Fruit fly (Drosophila melanogaster) whole organism, embryonic: ENCODE results near the gene CG46313.

Experiments
- ATbp ChIP-seq: fragments of 200-800 bp; sonication (Bioruptor generic); optimal IDR thresholded peaks from 2 replicates; lab custom pipeline; 2017; ENCODE audit warnings: missing biosample characterization, mild to moderate bottlenecking, missing genetic modification characterization, missing genetic modification reagents
- Awh ChIP-seq: fragments of 200-800 bp; sonication (Bioruptor generic); IDR thresholded peaks from 2 replicates; pipeline ENCODE4, ENCODE4 v1.3.6; 2022; ENCODE audit warnings: missing biosample characterization, missing genetic modification characterization
- BEAF-32 ChIP-seq: fragments of 200-800 bp; sonication (Bioruptor generic); optimal IDR thresholded peaks from 3 replicates; lab custom pipeline; 2017; ENCODE audit warnings: missing biosample characterization, missing genetic modification characterization, mild to moderate bottlenecking, moderate library complexity, missing genetic modification reagents
- CG10209 ChIP-seq: fragments of 200-800 bp; sonication (Bioruptor generic); optimal IDR thresholded peaks from 3 replicates; lab custom pipeline; 2017; ENCODE audit warnings: missing biosample characterization, mild to moderate bottlenecking, missing genetic modification characterization, missing genetic modification reagents
- CG11560 ChIP-seq: fragments of 200-800 bp; sonication (Bioruptor generic); IDR thresholded peaks from 3 replicates; pipeline ENCODE4 v1.3.6; 2022; ENCODE audit warnings: missing biosample characterization, missing genetic modification characterization
- CG12391 ChIP-seq: fragments of 200-800 bp; sonication (Bioruptor generic); optimal IDR thresholded peaks from 3 replicates; lab custom pipeline; 2018; ENCODE audit warnings: missing biosample characterization, mild to moderate bottlenecking, missing genetic modification characterization, moderate library complexity
- CG12744 ChIP-seq: fragments of 200-800 bp; sonication (Bioruptor generic); optimal IDR thresholded peaks from 2 replicates; lab custom pipeline; 2016; ENCODE audit warnings: missing biosample characterization, missing genetic modification characterization
- CG13894 ChIP-seq: fragments of 200-800 bp; sonication (Bioruptor generic); optimal IDR thresholded peaks from 3 replicates; lab custom pipeline; 2018; ENCODE audit warnings: missing biosample characterization, mild to moderate bottlenecking, missing genetic modification characterization, moderate library complexity
- CG14014 ChIP-seq: fragments of 200-800 bp; sonication (Bioruptor generic); IDR thresholded peaks from 2 replicates; pipeline ENCODE4 v1.3.6; 2022; ENCODE audit warnings: missing biosample characterization, missing genetic modification characterization
- CG14710 ChIP-seq: fragments of 200-800 bp; sonication (Bioruptor generic); optimal IDR thresholded peaks from 3 replicates; lab custom pipeline; 2019; ENCODE audit warnings: missing biosample characterization, mild to moderate bottlenecking, missing genetic modification characterization, moderate library complexity
- CG1603 ChIP-seq: fragments of 200-800 bp; sonication (Bioruptor generic); optimal IDR thresholded peaks from 2 replicates; lab custom pipeline; 2019; ENCODE audit warnings: missing biosample characterization, mild to moderate bottlenecking, missing genetic modification characterization, moderate library complexity
- CG16863 ChIP-seq: fragments of 200-800 bp; sonication (Bioruptor generic); optimal IDR thresholded peaks from 3 replicates; lab custom pipeline; 2016; ENCODE audit warnings: missing biosample characterization, missing genetic modification characterization
- CG17829 ChIP-seq: fragments of 200-800 bp; optimal IDR thresholded peaks from 2 replicates; lab custom pipeline; 2019; ENCODE audit warnings: missing biosample characterization, mild to moderate bottlenecking, missing genetic modification characterization, moderate library complexity
- CG17912 ChIP-seq: fragments of 200-800 bp; sonication (Bioruptor generic); optimal IDR thresholded peaks from 2 replicates; lab custom pipeline; 2018; ENCODE audit warnings: missing biosample characterization, mild to moderate bottlenecking, missing genetic modification characterization
- CG1792 ChIP-seq: fragments of 200-800 bp; sonication (Bioruptor generic); optimal IDR thresholded peaks from 2 replicates; lab custom pipeline; 2016; ENCODE audit warnings: missing biosample characterization, missing genetic modification characterization
- CG18011 ChIP-seq: fragments of 200-800 bp; sonication (Bioruptor generic); optimal IDR thresholded peaks from 2 replicates; lab custom pipeline; 2017; ENCODE audit warnings: missing biosample characterization, missing genetic modification characterization, mild to moderate bottlenecking, moderate library complexity, missing genotype
- CG2120 ChIP-seq: fragments of 200-800 bp; sonication (Bioruptor generic); optimal IDR thresholded peaks from 3 replicates; lab custom pipeline; 2016; ENCODE audit warnings: missing biosample characterization, missing genetic modification characterization
- CG31224 ChIP-seq: fragments of 200-800 bp; sonication (Bioruptor generic); IDR thresholded peaks from 2 replicates; pipeline ENCODE4 v1.3.6; 2022; ENCODE audit warnings: missing biosample characterization, missing genetic modification characterization
- CG32532 ChIP-seq: fragments of 200-800 bp; sonication (Bioruptor generic); IDR thresholded peaks from 2 replicates; pipeline ENCODE4 v1.3.6; 2022; ENCODE audit warnings: missing biosample characterization, missing genetic modification characterization
- CG34376 ChIP-seq: fragments of 200-800 bp; sonication (Bioruptor generic); optimal IDR thresholded peaks from 2 replicates; lab custom pipeline; 2018; ENCODE audit warnings: missing biosample characterization, mild to moderate bottlenecking, missing genetic modification characterization
- CG3838 ChIP-seq: fragments of 200-800 bp; sonication (Bioruptor generic); optimal IDR thresholded peaks from 3 replicates; lab custom pipeline; 2016; ENCODE audit warnings: missing biosample characterization, missing genetic modification characterization
- CG8478 ChIP-seq: fragments of >200 bp; optimal IDR thresholded peaks from 2 replicates; lab custom pipeline; 2018
- CoRest ChIP-seq: fragments of 200-800 bp; sonication (Bioruptor generic); optimal IDR thresholded peaks from 3 replicates; lab custom pipeline; 2018; ENCODE audit warnings: missing biosample characterization, mild to moderate bottlenecking, missing genetic modification characterization, moderate library complexity
- D ChIP-seq, 2 experiments: fragments of 200-800 bp in 1 of 2; fragments of >200 bp in 1 of 2; sonication (Bioruptor generic) in 1 of 2; optimal IDR thresholded peaks; 2 replicates in 1 of 2; 3 replicates in 1 of 2; lab custom pipeline; 2017; ENCODE audit warnings: mild to moderate bottlenecking in 1 of 2, missing biosample characterization in 1 of 2, missing genetic modification characterization in 1 of 2, missing genetic modification reagents in 1 of 2
- Ets97D ChIP-seq: fragments of 200-800 bp; sonication (Bioruptor generic); optimal IDR thresholded peaks from 3 replicates; lab custom pipeline; 2016; ENCODE audit warnings: missing biosample characterization, missing genetic modification characterization
- Gug ChIP-seq: fragments of 200-800 bp; sonication (Bioruptor generic); IDR thresholded peaks from 4 replicates; pipeline ENCODE4 v1.3.6; 2022; ENCODE audit warnings: missing biosample characterization, missing genetic modification characterization
- Hmr ChIP-seq: fragments of 200-800 bp; sonication (Bioruptor generic); optimal IDR thresholded peaks from 3 replicates; lab custom pipeline; 2017; ENCODE audit warnings: mild to moderate bottlenecking, missing biosample characterization, missing genetic modification reagents, missing genetic modification characterization
- Lhr ChIP-seq: fragments of 200-800 bp; sonication (Bioruptor generic); optimal IDR thresholded peaks from 3 replicates; lab custom pipeline; 2017; ENCODE audit warnings: mild to moderate bottlenecking, missing biosample characterization, missing genetic modification reagents, missing genetic modification characterization
- Myb ChIP-seq: fragments of 200-800 bp; sonication (Bioruptor generic); optimal IDR thresholded peaks from 2 replicates; lab custom pipeline; 2016; ENCODE audit warnings: missing biosample characterization, missing genetic modification characterization
- Nf-YC ChIP-seq: fragments of 200-800 bp; optimal IDR thresholded peaks from 3 replicates; lab custom pipeline; 2019; ENCODE audit warnings: missing biosample characterization, mild to moderate bottlenecking, missing genetic modification characterization, moderate library complexity
- Opbp ChIP-seq: fragments of 200-800 bp; sonication (Bioruptor generic); IDR thresholded peaks from 3 replicates; pipeline ENCODE4 v1.3.6; 2022; ENCODE audit warnings: missing biosample characterization, missing genetic modification characterization; ENCODE audit not compliant: partially characterized antibody
- Rfx ChIP-seq: fragments of 200-800 bp; sonication (Bioruptor generic); IDR thresholded peaks from 2 replicates; pipeline ENCODE4 v1.3.6; 2022; ENCODE audit warnings: missing biosample characterization, missing genetic modification characterization
- Sry-δ ChIP-seq: fragments of 200-800 bp; sonication (Bioruptor generic); optimal IDR thresholded peaks from 2 replicates; lab custom pipeline; 2016; ENCODE audit warnings: missing biosample characterization, missing genetic modification characterization
- Xrp1 ChIP-seq: fragments of 200-800 bp; sonication (Bioruptor generic); IDR thresholded peaks from 2 replicates; pipeline ENCODE4 v1.3.6; 2022; ENCODE audit warnings: missing biosample characterization, missing genetic modification characterization
- ara ChIP-seq: fragments of 200-800 bp; sonication (Bioruptor generic); IDR thresholded peaks from 2 replicates; pipeline ENCODE4 v1.3.6; 2022; ENCODE audit warnings: missing biosample characterization, missing genetic modification characterization
- bcd ChIP-seq: fragments of 200-800 bp; sonication (Bioruptor generic); optimal IDR thresholded peaks from 2 replicates; lab custom pipeline; 2017; ENCODE audit warnings: missing biosample characterization, mild to moderate bottlenecking, missing genetic modification characterization
- caup ChIP-seq: fragments of 200-800 bp; sonication (Bioruptor generic); optimal IDR thresholded peaks from 3 replicates; lab custom pipeline; 2017; ENCODE audit warnings: missing biosample characterization, mild to moderate bottlenecking, missing genetic modification characterization, moderate library complexity; ENCODE audit not compliant: severe bottlenecking
- dmrt11E ChIP-seq: fragments of 200-800 bp; sonication (Bioruptor generic); optimal IDR thresholded peaks from 3 replicates; lab custom pipeline; 2018; ENCODE audit warnings: missing biosample characterization, mild to moderate bottlenecking, missing genetic modification characterization, moderate library complexity
- dmrt99B ChIP-seq: fragments of 200-800 bp; sonication (Bioruptor generic); optimal IDR thresholded peaks from 2 replicates; lab custom pipeline; 2018; ENCODE audit warnings: missing biosample characterization, mild to moderate bottlenecking, missing genetic modification characterization, moderate library complexity
- grau ChIP-seq: fragments of 200-800 bp; optimal IDR thresholded peaks from 3 replicates; lab custom pipeline; 2019; ENCODE audit warnings: missing biosample characterization, mild to moderate bottlenecking, missing genetic modification characterization, moderate library complexity
- grn ChIP-seq: fragments of 200-800 bp; sonication (Bioruptor generic); optimal IDR thresholded peaks from 3 replicates; lab custom pipeline; 2017; ENCODE audit warnings: missing biosample characterization, missing genetic modification characterization
- lov ChIP-seq, 2 experiments: fragments of 200-800 bp in 1 of 2; fragments of >200 bp in 1 of 2; sonication (Bioruptor generic) in 1 of 2; IDR thresholded peaks in 1 of 2; optimal IDR thresholded peaks in 1 of 2; 2 replicates in 1 of 2; 3 replicates in 1 of 2; pipeline versions ENCODE4 v1.3.6 to Lab custom; 2017 to 2022; ENCODE audit warnings: missing biosample characterization in 1 of 2, missing genetic modification characterization in 1 of 2
- pros ChIP-seq: fragments of 200-800 bp; sonication (Bioruptor generic); optimal IDR thresholded peaks from 3 replicates; lab custom pipeline; 2019; ENCODE audit warnings: missing biosample characterization, mild to moderate bottlenecking, missing genetic modification characterization, moderate library complexity
- ro ChIP-seq: fragments of 200-800 bp; sonication (Bioruptor generic); IDR thresholded peaks from 2 replicates; pipeline ENCODE4 v1.3.6; 2022; ENCODE audit warnings: missing biosample characterization, missing genetic modification characterization
- sima ChIP-seq: fragments of 200-800 bp; sonication (Bioruptor generic); optimal IDR thresholded peaks from 2 replicates; lab custom pipeline; 2016; ENCODE audit warnings: missing biosample characterization, missing genetic modification characterization
- sug ChIP-seq: fragments of 200-800 bp; optimal IDR thresholded peaks from 2 replicates; lab custom pipeline; 2019; ENCODE audit warnings: missing biosample characterization, mild to moderate bottlenecking, missing genetic modification characterization, moderate library complexity
- unpg ChIP-seq: fragments of 200-800 bp; sonication (Bioruptor generic); optimal IDR thresholded peaks from 3 replicates; lab custom pipeline; 2018; ENCODE audit warnings: missing biosample characterization, mild to moderate bottlenecking, missing genetic modification characterization, moderate library complexity

Gene CG46313

dm6 chr3R:26968823-26969638, 9.3 kb upstream of the CG46313 start (continued):
- peak; percentile 32 for TF ChIP-seq dmrt11E (tag; lab: Kevin White, UChicago)
- peak; percentile 11 for TF ChIP-seq CG17829 (tag; lab: Kevin White, UChicago)
- TF ChIP-seq Xrp1 (GFP tag; lab: Robert Waterston, UW) = peak; percentile 43; the same call in 1 of the 2 replicates
- 0 out of 2 replicates have a peak, but pooled peaks have one; percentile 19 for TF ChIP-seq CG14014 (GFP tag; lab: Robert Waterston, UW)
- TF ChIP-seq Lhr = no peak
- peak; percentile 50 for TF ChIP-seq CG32532 (GFP tag; lab: Robert Waterston, UW)
- TF ChIP-seq CG16863 (GFP tag; lab: Kevin White, UChicago) = no peak
- TF ChIP-seq Ets97D (GFP tag; lab: Kevin White, UChicago) = no peak
- TF ChIP-seq CG3838 (GFP tag; lab: Kevin White, UChicago) = no peak
- TF ChIP-seq sug (tag; lab: Kevin White, UChicago) = peak; percentile 91
- no peak for TF ChIP-seq CG17912
- TF ChIP-seq CG31224 (GFP tag; lab: Robert Waterston, UW) = peak; percentile 76
- TF ChIP-seq CG14710 (tag; lab: Kevin White, UChicago) = no peak
- no peak for TF ChIP-seq CG1603 (tag; lab: Kevin White, UChicago)
- peak; percentile 58 for TF ChIP-seq CG12391 (tag; lab: Kevin White, UChicago)
- TF ChIP-seq CG18011 = no peak
- TF ChIP-seq lov (optimal IDR thresholded peaks at IDR 0.05; lab: Kevin White, UChicago) = no peak
- TF ChIP-seq lov (GFP tag; IDR thresholded peaks at IDR 0.05; lab: Robert Waterston, UW) = no peak
- TF ChIP-seq unpg (GFP tag; lab: Kevin White, UChicago) = peak; percentile 44
- peak; percentile 41 for TF ChIP-seq dmrt99B (tag; lab: Kevin White, UChicago)
- no peak for TF ChIP-seq caup
- no peak for TF ChIP-seq Gug (GFP tag; lab: Robert Waterston, UW)
- peak; percentile 10 for TF ChIP-seq CG2120
- no peak for TF ChIP-seq ro (GFP tag; lab: Robert Waterston, UW)
- peak; percentile 7; the same call in 1 of the 2 replicates for TF ChIP-seq Rfx (GFP tag; lab: Robert Waterston, UW)
- no peak for TF ChIP-seq CG1792 (GFP tag; lab: Kevin White, UChicago)
- peak; percentile 17 for TF ChIP-seq Nf-YC (tag; lab: Kevin White, UChicago)
- TF ChIP-seq ATbp = peak; percentile 3
- TF ChIP-seq CG12744 (GFP tag; lab: Kevin White, UChicago) = no peak
- TF ChIP-seq grn (GFP tag; lab: Kevin White, UChicago) = peak; percentile 53
- TF ChIP-seq CG13894 (tag; lab: Kevin White, UChicago) = peak; percentile 37
- TF ChIP-seq CG8478 (lab: Kevin White, UChicago) = no peak
- peak; percentile 51 for TF ChIP-seq CoRest (tag; lab: Kevin White, UChicago)
- TF ChIP-seq D (optimal IDR thresholded peaks at IDR 0.05; lab: Kevin White, UChicago) = no peak
- no peak for TF ChIP-seq D (GFP tag; optimal IDR thresholded peaks at IDR 0.05; lab: Kevin White, UChicago)
- TF ChIP-seq CG11560 = no peak
- TF ChIP-seq ara (GFP tag; lab: Robert Waterston, UW) = no peak
- TF ChIP-seq Sry-δ = no peak
- peak; percentile 41 for TF ChIP-seq CG34376
- no peak for TF ChIP-seq Myb (GFP tag; lab: Kevin White, UChicago)
- TF ChIP-seq pros (GFP tag; lab: Kevin White, UChicago) = no peak
- peak; percentile 5 for TF ChIP-seq Hmr (GFP tag; lab: Kevin White, UChicago)
- no peak for TF ChIP-seq sima (GFP tag; lab: Kevin White, UChicago)
- TF ChIP-seq Awh (GFP tag; lab: Robert Waterston, UW) = 0 out of 2 replicates have a peak, but pooled peaks have one; percentile 18
- TF ChIP-seq bcd (GFP tag; lab: Kevin White, UChicago) = no peak
- no peak for TF ChIP-seq BEAF-32
- peak; percentile 43 for TF ChIP-seq grau (tag; lab: Kevin White, UChicago)
- TF ChIP-seq CG10209 (GFP tag; lab: Kevin White, UChicago) = no peak
- TF ChIP-seq Opbp = no peak
